Worm (Caenorhabditis elegans) whole organism, L2 larva: Measurements from ENCODE around the gene arid-1.
A peak's percentile ranks its signal among the peaks of the same experiment; 100 is the strongest.

Experiments
- C34F6.9 ChIP-seq: fragments of 150-350 bp; optimal IDR thresholded peaks from 2 replicates; lab custom pipeline; 2014; ENCODE audit warnings: missing biosample characterization, missing genetic modification characterization
- F13H6.1 ChIP-seq: sonication (generic microtip); optimal IDR thresholded peaks from 2 replicates; lab custom pipeline; 2016; ENCODE audit warnings: missing genetic modification characterization, missing compliant biosample characterization
- R02D3.7 ChIP-seq: fragments of 150-350 bp; optimal IDR thresholded peaks from 2 replicates; lab custom pipeline; 2014; ENCODE audit warnings: missing biosample characterization, missing genetic modification characterization
- ZK546.5 ChIP-seq: sonication (generic microtip); optimal IDR thresholded peaks from 2 replicates; lab custom pipeline; 2017; ENCODE audit warnings: missing biosample characterization, missing genetic modification characterization
- alr-1 ChIP-seq: fragments of 150-350 bp; optimal IDR thresholded peaks from 2 replicates; lab custom pipeline; 2014; ENCODE audit warnings: missing biosample characterization, missing genetic modification characterization
- aly-2 ChIP-seq: fragments of 150-350 bp; optimal IDR thresholded peaks from 2 replicates; lab custom pipeline; 2014; ENCODE audit warnings: missing biosample characterization, missing genetic modification characterization
- blmp-1 ChIP-seq: sonication (generic microtip); optimal IDR thresholded peaks from 2 replicates; lab custom pipeline; 2017; ENCODE audit warnings: missing genetic modification characterization, mild to moderate bottlenecking, missing compliant biosample characterization, antibody characterized with exemption, moderate library complexity; ENCODE audit not compliant: insufficient read depth
- ceh-16 ChIP-seq: fragments of 150-350 bp; optimal IDR thresholded peaks from 2 replicates; lab custom pipeline; 2014; ENCODE audit warnings: missing biosample characterization, missing genetic modification characterization
- ceh-82 ChIP-seq: fragments of 150-350 bp; optimal IDR thresholded peaks from 2 replicates; lab custom pipeline; 2014; ENCODE audit warnings: missing biosample characterization, missing genetic modification characterization
- crh-2 ChIP-seq: sonication (generic microtip); optimal IDR thresholded peaks from 2 replicates; lab custom pipeline; 2017; ENCODE audit warnings: missing biosample characterization, missing genetic modification characterization
- dmd-4 ChIP-seq: sonication (generic microtip); optimal IDR thresholded peaks from 2 replicates; lab custom pipeline; 2017; ENCODE audit warnings: missing biosample characterization, missing genetic modification characterization
- egl-27 ChIP-seq: sonication (generic microtip); optimal IDR thresholded peaks from 3 replicates; lab custom pipeline; 2017; ENCODE audit warnings: missing biosample characterization, missing genetic modification reagents, missing genetic modification characterization
- fos-1 ChIP-seq: fragments of 150-350 bp; optimal IDR thresholded peaks from 2 replicates; lab custom pipeline; 2014; ENCODE audit warnings: missing biosample characterization, missing genetic modification characterization
- gmeb-1 ChIP-seq: fragments of 150-350 bp; optimal IDR thresholded peaks from 2 replicates; lab custom pipeline; 2014; ENCODE audit warnings: missing biosample characterization, missing genetic modification characterization
- lin-11 ChIP-seq: fragments of 150-350 bp; sonication (generic microtip); optimal IDR thresholded peaks from 2 replicates; lab custom pipeline; 2014; ENCODE audit warnings: missing biosample characterization, missing genetic modification characterization, inconsistent platforms, mixed read lengths
- lin-39 ChIP-seq: fragments of 150-350 bp; optimal IDR thresholded peaks from 2 replicates; lab custom pipeline; 2014; ENCODE audit warnings: missing biosample characterization, missing genetic modification reagents, missing genetic modification characterization
- mab-5 ChIP-seq: fragments of 150-350 bp; optimal IDR thresholded peaks from 2 replicates; lab custom pipeline; 2014; ENCODE audit warnings: missing biosample characterization, missing genetic modification characterization
- mbf-1 ChIP-seq: sonication (generic microtip); optimal IDR thresholded peaks from 2 replicates; lab custom pipeline; 2017; ENCODE audit warnings: missing biosample characterization, missing genetic modification characterization
- mdl-1 ChIP-seq, 2 experiments: fragments of 150-350 bp in 1 of 2; sonication (generic microtip) in 1 of 2; optimal IDR thresholded peaks; 2 replicates each; lab custom pipeline; 2017; ENCODE audit warnings: missing biosample characterization in 2 of 2, missing genetic modification characterization in 2 of 2
- nhr-10 ChIP-seq: sonication (generic microtip); optimal IDR thresholded peaks from 2 replicates; lab custom pipeline; 2017; ENCODE audit warnings: missing biosample characterization, missing genetic modification characterization
- nhr-11 ChIP-seq: fragments of 150-350 bp; optimal IDR thresholded peaks from 2 replicates; lab custom pipeline; 2014; ENCODE audit warnings: missing biosample characterization, missing genetic modification characterization
- nhr-12 ChIP-seq: fragments of 150-350 bp; optimal IDR thresholded peaks from 2 replicates; lab custom pipeline; 2014; ENCODE audit warnings: missing biosample characterization, missing genetic modification characterization
- nhr-129 ChIP-seq: fragments of 150-350 bp; optimal IDR thresholded peaks from 2 replicates; lab custom pipeline; 2014; ENCODE audit warnings: missing biosample characterization, missing genetic modification characterization
- nhr-21 ChIP-seq: fragments of 150-350 bp; optimal IDR thresholded peaks from 2 replicates; lab custom pipeline; 2014; ENCODE audit warnings: missing biosample characterization, missing genetic modification characterization
- nhr-23 ChIP-seq: fragments of 150-350 bp; optimal IDR thresholded peaks from 2 replicates; lab custom pipeline; 2014; ENCODE audit warnings: missing biosample characterization, missing genetic modification reagents, missing genetic modification characterization
- nhr-25 ChIP-seq: fragments of 150-350 bp; sonication (generic microtip); optimal IDR thresholded peaks from 3 replicates; lab custom pipeline; 2014; ENCODE audit warnings: missing biosample characterization, missing genetic modification characterization
- nhr-6 ChIP-seq: fragments of 150-350 bp; optimal IDR thresholded peaks from 2 replicates; lab custom pipeline; 2014; ENCODE audit warnings: missing biosample characterization, missing genetic modification characterization
- nhr-77 ChIP-seq: fragments of 150-350 bp; optimal IDR thresholded peaks from 2 replicates; lab custom pipeline; 2014; ENCODE audit warnings: missing biosample characterization, missing genetic modification characterization
- skn-1 ChIP-seq: sonication (generic microtip); optimal IDR thresholded peaks from 2 replicates; lab custom pipeline; 2017; ENCODE audit warnings: missing biosample characterization, missing genetic modification characterization
- sma-3 ChIP-seq: sonication (generic microtip); optimal IDR thresholded peaks from 2 replicates; lab custom pipeline; 2016; ENCODE audit warnings: missing genetic modification reagents, missing genetic modification characterization, missing compliant biosample characterization
- snpc-4 ChIP-seq: fragments of 150-350 bp; optimal IDR thresholded peaks from 2 replicates; lab custom pipeline; 2014; ENCODE audit warnings: missing biosample characterization, missing genetic modification characterization
- unc-62 ChIP-seq: fragments of 150-350 bp; optimal IDR thresholded peaks from 2 replicates; lab custom pipeline; 2014; ENCODE audit warnings: missing biosample characterization, missing genetic modification reagents, missing genetic modification characterization
- zag-1 ChIP-seq: fragments of 150-350 bp; optimal IDR thresholded peaks from 2 replicates; lab custom pipeline; 2014; ENCODE audit warnings: missing biosample characterization, missing genetic modification characterization
- ztf-1 ChIP-seq: fragments of 200-800 bp; sonication (Bioruptor generic); conservative IDR thresholded peaks from 2 replicates; pipeline ENCODE4 v1.3.6; 2022; ENCODE audit warnings: missing genetic modification characterization, missing compliant biosample characterization
- ztf-4 ChIP-seq: fragments of 150-350 bp; optimal IDR thresholded peaks from 2 replicates; lab custom pipeline; 2014; ENCODE audit warnings: missing biosample characterization, missing genetic modification characterization

Gene arid-1

ce11 chrV:176870-177467 is 9.0 kb upstream of the arid-1 start, which contains the start of gene cul-3 (continued):
- TF ChIP-seq ceh-16 (tag; lab: Kevin White, UChicago): no peak
- TF ChIP-seq R02D3.7 (tag; lab: Kevin White, UChicago): no peak

ce11 chrV:185124-185523 is 843 bp upstream of the arid-1 start:
- TF ChIP-seq mab-5: no peak
- TF ChIP-seq nhr-6 (tag; lab: Kevin White, UChicago): no peak
- TF ChIP-seq aly-2 (tag; lab: Kevin White, UChicago): no peak
- TF ChIP-seq dmd-4 (tag; lab: Kevin White, UChicago): no peak

- TF ChIP-seq nhr-77 (tag; lab: Kevin White, UChicago) (no peak), nhr-129 (tag; lab: Kevin White, UChicago) (no peak), nhr-21 (no peak), ceh-82 (tag; lab: Kevin White, UChicago) (no peak)
- TF ChIP-seq, all 48 proteins: peak for 0
Measured at ce11 chrV:189436-189835, 3.5 kb downstream of the arid-1 start.

ce11 chrV:194760-195159 is 8.8 kb downstream of the arid-1 start:
- no peak for TF ChIP-seq nhr-129 (tag; lab: Kevin White, UChicago)
- no peak for TF ChIP-seq ztf-1
- TF ChIP-seq nhr-21: no peak
- no peak for TF ChIP-seq nhr-23 (tag; lab: Kevin White, UChicago)
- TF ChIP-seq fos-1 (tag; lab: Kevin White, UChicago): no peak
- no peak for TF ChIP-seq ZK546.5 (tag; lab: Kevin White, UChicago)
- no peak for TF ChIP-seq skn-1
- TF ChIP-seq blmp-1 (tag; lab: Kevin White, UChicago): no peak
- TF ChIP-seq ztf-4 (tag; lab: Kevin White, UChicago): no peak
- TF ChIP-seq lin-11: no peak
- no peak for TF ChIP-seq ceh-16 (tag; lab: Kevin White, UChicago)
- no peak for TF ChIP-seq egl-27 (tag; lab: Kevin White, UChicago)

- TF ChIP-seq nhr-11 (tag; lab: Kevin White, UChicago) (no peak), nhr-25 (tag; lab: Kevin White, UChicago) (no peak), ztf-1 (no peak), alr-1 (no peak), nhr-12 (tag; lab: Kevin White, UChicago) (no peak), gmeb-1 (no peak), C34F6.9 (tag; lab: Kevin White, UChicago) (no peak), snpc-4 (no peak)
Measured at ce11 chrV:201300-201699, 15.3 kb downstream of the arid-1 start, which contains the start of gene trpp-1. trpp-1 (plus strand) TSS chrV:201600.

- TF ChIP-seq crh-2 (tag; lab: Kevin White, UChicago) (peak; percentile 6), lin-39 (tag; lab: Kevin White, UChicago) (no peak), nhr-129 (tag; lab: Kevin White, UChicago) (peak; percentile 67), fos-1 (tag; lab: Kevin White, UChicago) (peak; percentile 12), gmeb-1 (peak; percentile 14)
Measured at ce11 chrV:203855-204432, 18.0 kb downstream of the arid-1 start, which contains the start of gene lec-12. lec-12 (plus strand) TSS chrV:204382.

ce11 chrV:206814-207213 is 20.8 kb downstream of the arid-1 start:
- no peak for TF ChIP-seq nhr-23 (tag; lab: Kevin White, UChicago)
- no peak for TF ChIP-seq nhr-10 (tag; lab: Kevin White, UChicago)
- TF ChIP-seq ceh-16 (tag; lab: Kevin White, UChicago): no peak
- TF ChIP-seq F13H6.1 (tag; lab: Kevin White, UChicago): no peak
- no peak for TF ChIP-seq fos-1 (tag; lab: Kevin White, UChicago)
- TF ChIP-seq gmeb-1: no peak
- no peak for TF ChIP-seq C34F6.9 (tag; lab: Kevin White, UChicago)
- no peak for TF ChIP-seq nhr-21
- TF ChIP-seq zag-1 (tag; lab: Kevin White, UChicago): no peak
- TF ChIP-seq mbf-1 (tag; lab: Kevin White, UChicago): no peak
- no peak for TF ChIP-seq ZK546.5 (tag; lab: Kevin White, UChicago)
- TF ChIP-seq unc-62 (GFP tag; lab: Kevin White, UChicago): no peak
- no peak for TF ChIP-seq sma-3 (GFP tag; lab: Kevin White, UChicago)
- TF ChIP-seq lin-39 (tag; lab: Kevin White, UChicago): no peak
- TF ChIP-seq mdl-1 (tag; optimal IDR thresholded peaks at IDR 0.05; lab: Kevin White, UChicago): no peak
- TF ChIP-seq, all 48 proteins: peak for 0
